Fruit fly (Drosophila melanogaster): ENCODE results near the gene Blos2.
A peak's percentile ranks its signal among the peaks of the same experiment; 100 is the strongest.

dm6 chr3L:11091943-11092609 is 30.7 kb downstream of the Blos2 start:
- peak; percentile 50 for TF ChIP-seq CG4496 (GFP tag; IDR thresholded peaks at IDR 0.05)
- peak; percentile 57; the same call in 1 of the 2 replicates for TF ChIP-seq CG32121 (GFP tag; IDR thresholded peaks at IDR 0.05)
- TF ChIP-seq Pif1A (GFP tag; optimal IDR thresholded peaks at IDR 0.05) = peak; percentile 36
- peak; percentile 34 for TF ChIP-seq CG13204 (GFP tag; optimal IDR thresholded peaks at IDR 0.05)
- TF ChIP-seq CG8159 (tag; optimal IDR thresholded peaks at IDR 0.05) = peak; percentile 25
- TF ChIP-seq CG14655 (GFP tag; optimal IDR thresholded peaks at IDR 0.05) = peak; percentile 33
- TF ChIP-seq rn (GFP tag; IDR thresholded peaks at IDR 0.05) = no peak
- TF ChIP-seq D1 (tag; optimal IDR thresholded peaks at IDR 0.05) = no peak
- TF ChIP-seq EcR (GFP tag; optimal IDR thresholded peaks at IDR 0.05) = no peak
- TF ChIP-seq fd96Ca (GFP tag; IDR thresholded peaks at IDR 0.05) = peak; percentile 52; the same call in 1 of the 3 replicates
- TF ChIP-seq CG15710 (tag; optimal IDR thresholded peaks at IDR 0.05) = peak; percentile 23

All from whole organism, pupa.